Fruit fly (Drosophila melanogaster) whole organism, embryonic: ENCODE measurements around the gene CG33939.

ENCODE experiments used
- Atf3 ChIP-seq: fragments of 200-800 bp; sonication (Bioruptor generic); optimal IDR thresholded peaks from 3 replicates; lab custom pipeline; 2016; ENCODE audit warnings: missing biosample characterization, missing genetic modification characterization
- BEAF-32 ChIP-seq: fragments of 200-800 bp; sonication (Bioruptor generic); optimal IDR thresholded peaks from 3 replicates; lab custom pipeline; 2017; ENCODE audit warnings: missing biosample characterization, missing genetic modification characterization, mild to moderate bottlenecking, moderate library complexity, missing genetic modification reagents
- Bdp1 ChIP-seq: fragments of 200-800 bp; sonication (Bioruptor generic); optimal IDR thresholded peaks from 3 replicates; lab custom pipeline; 2016; ENCODE audit warnings: missing biosample characterization, missing genetic modification characterization
- CG10274 ChIP-seq: fragments of 200-800 bp; sonication (Bioruptor generic); optimal IDR thresholded peaks from 3 replicates; lab custom pipeline; 2017; ENCODE audit warnings: missing biosample characterization, mild to moderate bottlenecking, missing genetic modification characterization
- CG13424 ChIP-seq: fragments of 200-800 bp; sonication (Bioruptor generic); optimal IDR thresholded peaks from 2 replicates; lab custom pipeline; 2019; ENCODE audit warnings: missing biosample characterization, mild to moderate bottlenecking, missing genetic modification characterization, moderate library complexity
- CG13624 ChIP-seq: fragments of 200-800 bp; sonication (Bioruptor generic); optimal IDR thresholded peaks from 2 replicates; lab custom pipeline; 2016; ENCODE audit warnings: missing biosample characterization, missing genetic modification characterization
- CG14050 ChIP-seq: fragments of 200-800 bp; sonication (Bioruptor generic); IDR thresholded peaks from 3 replicates; pipeline ENCODE4 v1.3.6; 2022; ENCODE audit warnings: missing biosample characterization, missing genetic modification characterization
- CG15073 ChIP-seq: fragments of 200-800 bp; sonication (Bioruptor generic); optimal IDR thresholded peaks from 2 replicates; lab custom pipeline; 2016; ENCODE audit warnings: missing biosample characterization, missing genetic modification characterization
- CG15479 ChIP-seq: fragments of 200-800 bp; sonication (Bioruptor generic); optimal IDR thresholded peaks from 3 replicates; lab custom pipeline; 2019; ENCODE audit warnings: missing biosample characterization, mild to moderate bottlenecking, missing genetic modification characterization, moderate library complexity
- CG18619 ChIP-seq: fragments of 200-800 bp; sonication (Bioruptor generic); optimal IDR thresholded peaks from 3 replicates; lab custom pipeline; 2017; ENCODE audit warnings: missing biosample characterization, mild to moderate bottlenecking, missing genetic modification characterization
- CG31388 ChIP-seq: fragments of 200-800 bp; sonication (Bioruptor generic); optimal IDR thresholded peaks from 2 replicates; lab custom pipeline; 2016; ENCODE audit warnings: missing biosample characterization, missing genetic modification characterization
- CG34422 ChIP-seq: fragments of 200-800 bp; sonication (Bioruptor generic); IDR thresholded peaks from 3 replicates; pipeline ENCODE4 v1.3.6; 2022; ENCODE audit warnings: missing biosample characterization, missing genetic modification characterization
- CG3847 ChIP-seq: fragments of 200-800 bp; sonication (Bioruptor generic); IDR thresholded peaks from 2 replicates; pipeline ENCODE4 v1.3.6; 2022; ENCODE audit warnings: missing biosample characterization, missing genetic modification characterization
- CG4854 ChIP-seq: fragments of 200-800 bp; sonication (Bioruptor generic); optimal IDR thresholded peaks from 2 replicates; lab custom pipeline; 2016; ENCODE audit warnings: missing biosample characterization, missing genetic modification characterization, inconsistent platforms
- CG6272 ChIP-seq: fragments of 200-800 bp; sonication (Bioruptor generic); IDR thresholded peaks from 2 replicates; pipeline ENCODE4 v1.3.6; 2022; ENCODE audit warnings: missing biosample characterization, missing genetic modification characterization
- CG6683 ChIP-seq: fragments of 200-800 bp; sonication (Bioruptor generic); optimal IDR thresholded peaks from 2 replicates; lab custom pipeline; 2017; ENCODE audit warnings: missing biosample characterization, mild to moderate bottlenecking, missing genetic modification characterization, missing genetic modification reagents
- CG7963 ChIP-seq: fragments of 200-800 bp; sonication (Bioruptor generic); IDR thresholded peaks from 3 replicates; pipeline ENCODE4 v1.3.6; 2022; ENCODE audit warnings: missing biosample characterization, missing genetic modification characterization; ENCODE audit not compliant: partially characterized antibody
- CG9215 ChIP-seq: fragments of 200-800 bp; sonication (Bioruptor generic); IDR thresholded peaks from 2 replicates; pipeline ENCODE4 v1.3.6; 2022; ENCODE audit warnings: missing biosample characterization, missing genetic modification characterization
- CG9609 ChIP-seq: fragments of 200-800 bp; sonication (Bioruptor generic); optimal IDR thresholded peaks from 3 replicates; lab custom pipeline; 2016; ENCODE audit warnings: missing biosample characterization, missing genetic modification characterization
- Dip3 ChIP-seq: fragments of 200-800 bp; sonication (Bioruptor generic); optimal IDR thresholded peaks from 3 replicates; lab custom pipeline; 2016; ENCODE audit warnings: missing biosample characterization, missing genetic modification characterization
- Dll ChIP-seq: fragments of 200-800 bp; sonication (Bioruptor generic); IDR thresholded peaks from 4 replicates; pipeline ENCODE4 v1.3.6; 2022; ENCODE audit warnings: missing biosample characterization, missing genetic modification characterization; ENCODE audit not compliant: partially characterized antibody
- Drgx ChIP-seq: fragments of 200-800 bp; sonication (Bioruptor generic); IDR thresholded peaks from 2 replicates; pipeline ENCODE4 v1.3.6; 2022; ENCODE audit warnings: missing biosample characterization, missing genetic modification characterization
- E2f1 ChIP-seq: fragments of 200-800 bp; sonication (Bioruptor generic); IDR thresholded peaks from 2 replicates; pipeline ENCODE4 v1.3.6; 2022; ENCODE audit warnings: missing biosample characterization, missing genetic modification characterization
- HmgD ChIP-seq: fragments of 200-800 bp; sonication (Bioruptor generic); optimal IDR thresholded peaks from 3 replicates; lab custom pipeline; 2016; ENCODE audit warnings: missing biosample characterization, missing genetic modification characterization
- MBD-R2 ChIP-seq: fragments of 200-800 bp; sonication (Bioruptor generic); IDR thresholded peaks from 2 replicates; pipeline ENCODE4 v1.3.6; 2022; ENCODE audit warnings: missing biosample characterization, missing genetic modification characterization
- MESR4 ChIP-seq: fragments of 200-800 bp; sonication (Bioruptor generic); optimal IDR thresholded peaks from 2 replicates; lab custom pipeline; 2018; ENCODE audit warnings: missing biosample characterization, mild to moderate bottlenecking, missing genetic modification characterization, moderate library complexity
- Rfx ChIP-seq: fragments of 200-800 bp; sonication (Bioruptor generic); IDR thresholded peaks from 2 replicates; pipeline ENCODE4 v1.3.6; 2022; ENCODE audit warnings: missing biosample characterization, missing genetic modification characterization
- Trl ChIP-seq, 3 experiments: fragments of >200 bp in 2 of 3; fragments of 200-800 bp in 1 of 3; sonication (Bioruptor generic) in 1 of 3; optimal IDR thresholded peaks; 2 replicates in 1 of 3; 3 replicates in 2 of 3; lab custom pipeline; 2016 to 2017; ENCODE audit warnings: missing biosample characterization in 1 of 3, missing genetic modification characterization in 1 of 3
- Xrp1 ChIP-seq: fragments of 200-800 bp; sonication (Bioruptor generic); IDR thresholded peaks from 2 replicates; pipeline ENCODE4 v1.3.6; 2022; ENCODE audit warnings: missing biosample characterization, missing genetic modification characterization
- bab2 ChIP-seq: fragments of 200-800 bp; sonication (Bioruptor generic); optimal IDR thresholded peaks from 2 replicates; lab custom pipeline; 2016; ENCODE audit warnings: missing biosample characterization, missing genetic modification characterization
- bsh ChIP-seq, 2 experiments: fragments of 200-800 bp; sonication (Bioruptor generic); optimal IDR thresholded peaks; 2 replicates each; lab custom pipeline; 2017 to 2018; ENCODE audit warnings: mild to moderate bottlenecking in 2 of 2, missing biosample characterization in 2 of 2, missing genetic modification characterization in 2 of 2, moderate library complexity in 1 of 2
- chn ChIP-seq: fragments of 200-800 bp; sonication (Bioruptor generic); optimal IDR thresholded peaks from 2 replicates; lab custom pipeline; 2016; ENCODE audit warnings: missing biosample characterization, missing genetic modification characterization
- croc ChIP-seq: fragments of 200-800 bp; sonication (Bioruptor generic); conservative IDR thresholded peaks from 3 replicates; pipeline ENCODE4 v1.3.6; 2022; ENCODE audit warnings: missing biosample characterization, missing genetic modification characterization
- exex ChIP-seq: fragments of 200-800 bp; sonication (Bioruptor generic); optimal IDR thresholded peaks from 4 replicates; lab custom pipeline; 2018; ENCODE audit warnings: missing biosample characterization, mild to moderate bottlenecking, missing genetic modification characterization, moderate library complexity
- gcm ChIP-seq: fragments of 200-800 bp; sonication (Bioruptor generic); optimal IDR thresholded peaks from 2 replicates; lab custom pipeline; 2019; ENCODE audit warnings: missing biosample characterization, mild to moderate bottlenecking, missing genetic modification characterization, moderate library complexity
- gsb ChIP-seq: fragments of 200-800 bp; sonication (Bioruptor generic); IDR thresholded peaks from 2 replicates; pipeline ENCODE4 v1.3.6; 2022; ENCODE audit warnings: missing biosample characterization, missing genetic modification characterization
- hbn ChIP-seq: fragments of 200-800 bp; sonication (Bioruptor generic); IDR thresholded peaks from 2 replicates; pipeline ENCODE4 v1.3.6; 2022; ENCODE audit warnings: missing biosample characterization, missing genetic modification characterization; ENCODE audit not compliant: partially characterized antibody
- hth ChIP-seq: fragments of >200 bp; optimal IDR thresholded peaks from 2 replicates; lab custom pipeline; 2017; ENCODE audit warnings: inconsistent platforms
- insv ChIP-seq, 2 experiments: fragments of 200-800 bp; sonication (Bioruptor generic); optimal IDR thresholded peaks; 3 replicates each; lab custom pipeline; 2016 to 2018; ENCODE audit warnings: missing biosample characterization in 2 of 2, missing genetic modification characterization in 2 of 2
- nerfin-2 ChIP-seq: fragments of 200-800 bp; sonication (Bioruptor generic); IDR thresholded peaks from 2 replicates; pipeline ENCODE4 v1.3.6; 2022; ENCODE audit warnings: missing biosample characterization, missing genetic modification characterization; ENCODE audit not compliant: partially characterized antibody
- nmo ChIP-seq: fragments of 200-800 bp; sonication (Bioruptor generic); optimal IDR thresholded peaks from 2 replicates; lab custom pipeline; 2018; ENCODE audit warnings: missing biosample characterization, mild to moderate bottlenecking, missing genetic modification characterization, moderate library complexity
- nom ChIP-seq: fragments of 200-800 bp; sonication (Bioruptor generic); optimal IDR thresholded peaks from 2 replicates; lab custom pipeline; 2017; ENCODE audit warnings: missing biosample characterization, missing genetic modification characterization, mild to moderate bottlenecking, moderate library complexity, missing genetic modification reagents
- org-1 ChIP-seq: fragments of 200-800 bp; sonication (Bioruptor generic); optimal IDR thresholded peaks from 2 replicates; lab custom pipeline; 2017; ENCODE audit warnings: missing biosample characterization, missing genetic modification characterization
- pzg ChIP-seq: fragments of 200-800 bp; sonication (Bioruptor generic); optimal IDR thresholded peaks from 3 replicates; lab custom pipeline; 2018; ENCODE audit warnings: missing biosample characterization, mild to moderate bottlenecking, missing genetic modification characterization, moderate library complexity
- run ChIP-seq: fragments of 200-800 bp; sonication (Bioruptor generic); optimal IDR thresholded peaks from 3 replicates; lab custom pipeline; 2018; ENCODE audit warnings: missing biosample characterization, mild to moderate bottlenecking, missing genetic modification characterization
- scrt ChIP-seq: fragments of 200-800 bp; sonication (Bioruptor generic); optimal IDR thresholded peaks from 2 replicates; lab custom pipeline; 2018; ENCODE audit warnings: missing biosample characterization, mild to moderate bottlenecking, missing genetic modification characterization, moderate library complexity
- sens ChIP-seq: fragments of 200-800 bp; sonication (Bioruptor generic); peaks from one replicate; lab custom pipeline; 2016; ENCODE audit warnings: missing biosample characterization, missing genetic modification characterization
- sima ChIP-seq: fragments of 200-800 bp; sonication (Bioruptor generic); optimal IDR thresholded peaks from 2 replicates; lab custom pipeline; 2016; ENCODE audit warnings: missing biosample characterization, missing genetic modification characterization
- sisA ChIP-seq: fragments of 200-800 bp; sonication (Bioruptor generic); IDR thresholded peaks from 2 replicates; pipeline ENCODE4 v1.3.6; 2022; ENCODE audit warnings: missing biosample characterization, missing genetic modification characterization
- tin ChIP-seq: fragments of 200-800 bp; sonication (Bioruptor generic); optimal IDR thresholded peaks from 3 replicates; lab custom pipeline; 2016; ENCODE audit warnings: missing biosample characterization, missing genetic modification characterization

Gene CG33939

DNA sequence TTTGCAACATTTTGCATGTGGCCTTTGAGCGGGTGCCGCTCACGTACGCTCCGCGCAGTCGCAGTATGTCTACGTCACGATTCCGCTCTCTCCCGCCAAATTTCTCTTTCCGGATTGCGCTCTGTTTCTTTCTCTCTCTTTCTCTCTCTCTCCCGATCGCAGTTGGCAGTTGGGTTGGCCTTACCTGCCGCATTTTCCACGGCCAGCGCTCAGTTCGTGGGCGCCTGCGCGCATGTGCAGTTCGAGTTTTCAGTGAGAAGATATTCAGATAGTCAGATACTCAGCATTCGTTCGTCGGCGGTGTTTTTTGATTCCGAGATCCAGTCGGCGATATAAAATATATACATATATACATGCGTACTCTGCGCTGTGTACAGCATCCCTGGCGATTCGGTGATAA lies 45.7 kb upstream of the CG33939 start, which contains the start of gene CG7884:
Gene CG7884, plus strand, starts transcription at position 208 of the 400 bp plus-strand sequence.
- no peak; the same call in 1 of the 2 replicates for TF ChIP-seq hbn (GFP tag; lab: Robert Waterston, UW)
- no peak for TF ChIP-seq bab2 (GFP tag; lab: Kevin White, UChicago)
- TF ChIP-seq exex: no peak
- TF ChIP-seq CG13624: no peak
- no peak for TF ChIP-seq CG6272 (GFP tag; lab: Robert Waterston, UW)
- TF ChIP-seq CG7963: 0 out of 3 replicates have a peak, but pooled peaks have one; percentile 5
- TF ChIP-seq HmgD (GFP tag; lab: Kevin White, UChicago): no peak
- no peak for TF ChIP-seq run (tag; lab: Kevin White, UChicago)
- no peak for TF ChIP-seq CG9609 (GFP tag; lab: Kevin White, UChicago)
- no peak for TF ChIP-seq scrt (GFP tag; lab: Kevin White, UChicago)
- no peak for TF ChIP-seq CG6683 (GFP tag; lab: Kevin White, UChicago)
- 0 out of 2 replicates have a peak, but pooled peaks have one; percentile 23 for TF ChIP-seq Xrp1 (GFP tag; lab: Robert Waterston, UW)
- TF ChIP-seq Bdp1 (GFP tag; lab: Kevin White, UChicago): no peak
- no peak for TF ChIP-seq CG10274 (GFP tag; lab: Kevin White, UChicago)
- peak; percentile 73 for TF ChIP-seq sens (GFP tag; lab: Kevin White, UChicago)
- peak; percentile 29 to 91 for TF ChIP-seq Trl (optimal IDR thresholded peaks at IDR 0.05; lab: Kevin White, UChicago)
- TF ChIP-seq Trl (GFP tag; optimal IDR thresholded peaks at IDR 0.05; lab: Kevin White, UChicago): no peak
- TF ChIP-seq MESR4 (GFP tag; lab: Kevin White, UChicago): no peak
- no peak for TF ChIP-seq CG15073 (GFP tag; lab: Kevin White, UChicago)
- TF ChIP-seq croc (GFP tag; lab: Robert Waterston, UW): no peak
- TF ChIP-seq CG13424 (tag; lab: Kevin White, UChicago): no peak
- TF ChIP-seq MBD-R2: no peak
- TF ChIP-seq nom (GFP tag; lab: Kevin White, UChicago): peak; percentile 24
- TF ChIP-seq CG34422 (GFP tag; lab: Robert Waterston, UW): 0 out of 3 replicates have a peak, but pooled peaks have one; percentile 56
- no peak for TF ChIP-seq chn (GFP tag; lab: Kevin White, UChicago)
- no peak for TF ChIP-seq CG9215 (GFP tag; lab: Robert Waterston, UW)
- no peak for TF ChIP-seq BEAF-32 (GFP tag; lab: Kevin White, UChicago)
- no peak for TF ChIP-seq sima (GFP tag; lab: Kevin White, UChicago)
- TF ChIP-seq Rfx (GFP tag; lab: Robert Waterston, UW): no peak
- no peak for TF ChIP-seq gsb (GFP tag; lab: Robert Waterston, UW)
- TF ChIP-seq nerfin-2 (GFP tag; lab: Robert Waterston, UW): no peak
- no peak for TF ChIP-seq bsh (GFP tag; optimal IDR thresholded peaks at IDR 0.05; lab: Kevin White, UChicago)
- no peak for TF ChIP-seq pzg (GFP tag; lab: Kevin White, UChicago)
- peak; percentile 96 for TF ChIP-seq CG15479 (GFP tag; lab: Kevin White, UChicago)
- TF ChIP-seq sisA (GFP tag; lab: Robert Waterston, UW): no peak
- no peak for TF ChIP-seq CG14050 (GFP tag; lab: Robert Waterston, UW)
- no peak for TF ChIP-seq nmo (GFP tag; lab: Kevin White, UChicago)
- no peak for TF ChIP-seq CG4854 (GFP tag; lab: Kevin White, UChicago)
- no peak for TF ChIP-seq Atf3
- 0 out of 2 replicates have a peak, but pooled peaks have one; percentile 13 for TF ChIP-seq Drgx (GFP tag; lab: Robert Waterston, UW)
- no peak for TF ChIP-seq gcm (GFP tag; lab: Kevin White, UChicago)
- peak; percentile 43; the same call in 1 of the 4 replicates for TF ChIP-seq Dll (GFP tag; lab: Robert Waterston, UW)
- no peak for TF ChIP-seq CG18619 (GFP tag; lab: Kevin White, UChicago)
- TF ChIP-seq CG31388 (GFP tag; lab: Kevin White, UChicago): no peak
- no peak for TF ChIP-seq org-1 (GFP tag; lab: Kevin White, UChicago)
- TF ChIP-seq hth (lab: Kevin White, UChicago): no peak
- peak; percentile 40; the same call in 1 of the 2 replicates for TF ChIP-seq E2f1 (GFP tag; lab: Robert Waterston, UW)
- no peak for TF ChIP-seq tin (GFP tag; lab: Kevin White, UChicago)
- TF ChIP-seq Dip3 (GFP tag; lab: Kevin White, UChicago): no peak
- no peak for TF ChIP-seq insv (GFP tag; optimal IDR thresholded peaks at IDR 0.05; lab: Kevin White, UChicago)
- no peak for TF ChIP-seq CG3847 (GFP tag; lab: Robert Waterston, UW)
